Worm (Caenorhabditis elegans): ENCODE data around the gene nhr-96.

Gene nhr-96

ce11 chrV:2233177-2233576, at the start of gene nhr-96:
Gene nhr-96, plus strand, starts transcription at chrV:2233477.
- TF ChIP-seq unc-62 (GFP tag; optimal IDR thresholded peaks at IDR 0.05) = no peak
- no peak for TF ChIP-seq mep-1 (tag; optimal IDR thresholded peaks at IDR 0.05)
- no peak for TF ChIP-seq elt-3 (tag; optimal IDR thresholded peaks at IDR 0.05)
- no peak for TF ChIP-seq ces-1 (GFP tag; optimal IDR thresholded peaks at IDR 0.05)
- TF ChIP-seq sem-2 (GFP tag; optimal IDR thresholded peaks at IDR 0.05) = no peak
- TF ChIP-seq mab-5 (tag; optimal IDR thresholded peaks at IDR 0.05) = no peak

- TF ChIP-seq unc-39 (tag; optimal IDR thresholded peaks at IDR 0.05) (no peak), nhr-237 (tag; optimal IDR thresholded peaks at IDR 0.05) (no peak), pha-4 (tag; optimal IDR thresholded peaks at IDR 0.05) (no peak), nhr-2 (tag; optimal IDR thresholded peaks at IDR 0.05) (no peak), elt-1 (tag; optimal IDR thresholded peaks at IDR 0.05; ENCODE audit: borderline replicate concordance, insufficient read depth) (no peak), tbx-8 (GFP tag; optimal IDR thresholded peaks at IDR 0.05) (no peak), nhr-28 (tag; optimal IDR thresholded peaks at IDR 0.05) (no peak), ham-2 (GFP tag; optimal IDR thresholded peaks at IDR 0.05) (no peak), lin-32 (GFP tag; optimal IDR thresholded peaks at IDR 0.05) (no peak), sem-2 (GFP tag; optimal IDR thresholded peaks at IDR 0.05) (no peak), snpc-4 (tag; optimal IDR thresholded peaks at IDR 0.05) (no peak), mab-5 (tag; optimal IDR thresholded peaks at IDR 0.05) (no peak), M03D4.4 (tag; optimal IDR thresholded peaks at IDR 0.05) (no peak), cnd-1 (tag; optimal IDR thresholded peaks at IDR 0.05) (no peak)
Observed at ce11 chrV:2185486-2185885, 47.8 kb upstream of the nhr-96 start.

- TF ChIP-seq pha-4 (tag; optimal IDR thresholded peaks at IDR 0.05) (no peak), nhr-76 (tag; optimal IDR thresholded peaks at IDR 0.05) (no peak)
Observed at ce11 chrV:2187864-2188345, 45.4 kb upstream of the nhr-96 start, which contains the start of gene Y5H2B.3. Gene Y5H2B.3, plus strand, starts transcription at chrV:2188295.

- TF ChIP-seq mab-5 (tag; optimal IDR thresholded peaks at IDR 0.05) = no peak
- no peak for TF ChIP-seq bed-3 (GFP tag; optimal IDR thresholded peaks at IDR 0.05)
- TF ChIP-seq ces-1 (GFP tag; optimal IDR thresholded peaks at IDR 0.05) = no peak
- no peak for TF ChIP-seq sem-2 (GFP tag; optimal IDR thresholded peaks at IDR 0.05)
- no peak for TF ChIP-seq ham-2 (GFP tag; optimal IDR thresholded peaks at IDR 0.05)
- no peak for TF ChIP-seq unc-62 (GFP tag; optimal IDR thresholded peaks at IDR 0.05)
- no peak for TF ChIP-seq mls-2 (tag; optimal IDR thresholded peaks at IDR 0.05)
- no peak for TF ChIP-seq unc-120 (tag; optimal IDR thresholded peaks at IDR 0.05; ENCODE audit: poor library complexity, severe bottlenecking)
- no peak for TF ChIP-seq nhr-28 (tag; optimal IDR thresholded peaks at IDR 0.05)
Observed at ce11 chrV:2190383-2190782, 42.9 kb upstream of the nhr-96 start.

- TF ChIP-seq M03D4.4 (tag; optimal IDR thresholded peaks at IDR 0.05) = no peak
- no peak for TF ChIP-seq ces-1 (GFP tag; optimal IDR thresholded peaks at IDR 0.05)
- no peak for TF ChIP-seq unc-62 (GFP tag; optimal IDR thresholded peaks at IDR 0.05)
- TF ChIP-seq snpc-4 (tag; optimal IDR thresholded peaks at IDR 0.05) = no peak
- no peak for TF ChIP-seq ceh-39 (tag; optimal IDR thresholded peaks at IDR 0.05)
- no peak for TF ChIP-seq ztf-11 (tag; optimal IDR thresholded peaks at IDR 0.05)
Observed at ce11 chrV:2191122-2191521, 42.2 kb upstream of the nhr-96 start, which contains the start of gene srbc-42. Gene srbc-42, minus strand, starts transcription at chrV:2191222.

- no peak for TF ChIP-seq pha-4 (tag; optimal IDR thresholded peaks at IDR 0.05)
- TF ChIP-seq tbx-8 (GFP tag; optimal IDR thresholded peaks at IDR 0.05) = no peak
- no peak for TF ChIP-seq unc-39 (tag; optimal IDR thresholded peaks at IDR 0.05)
- no peak for TF ChIP-seq blmp-1 (tag; optimal IDR thresholded peaks at IDR 0.05)
- TF ChIP-seq elt-1 (tag; optimal IDR thresholded peaks at IDR 0.05; ENCODE audit: borderline replicate concordance, insufficient read depth) = no peak
- TF ChIP-seq unc-120 (tag; optimal IDR thresholded peaks at IDR 0.05; ENCODE audit: poor library complexity, severe bottlenecking) = no peak
Observed at ce11 chrV:2192117-2192516, 41.2 kb upstream of the nhr-96 start, which contains the start of gene nhr-13. Gene nhr-13, plus strand, starts transcription at chrV:2192485.

- TF ChIP-seq unc-120 (tag; optimal IDR thresholded peaks at IDR 0.05; ENCODE audit: poor library complexity, severe bottlenecking) = no peak
- no peak for TF ChIP-seq mls-2 (tag; optimal IDR thresholded peaks at IDR 0.05)
- TF ChIP-seq snpc-4 (tag; optimal IDR thresholded peaks at IDR 0.05) = no peak
- TF ChIP-seq hlh-1 (tag; optimal IDR thresholded peaks at IDR 0.05) = no peak
- TF ChIP-seq drap-1 (GFP tag; optimal IDR thresholded peaks at IDR 0.05) = no peak
- TF ChIP-seq nhr-237 (tag; optimal IDR thresholded peaks at IDR 0.05) = no peak
- no peak for TF ChIP-seq ceh-43 (GFP tag; optimal IDR thresholded peaks at IDR 0.05)
- no peak for TF ChIP-seq sem-2 (GFP tag; optimal IDR thresholded peaks at IDR 0.05)
- TF ChIP-seq ceh-39 (tag; optimal IDR thresholded peaks at IDR 0.05) = no peak
- no peak for TF ChIP-seq unc-62 (GFP tag; optimal IDR thresholded peaks at IDR 0.05)
Observed at ce11 chrV:2199594-2199993, 33.7 kb upstream of the nhr-96 start.
